Worm (Caenorhabditis elegans): Measurements from ENCODE around the gene F59A7.2.

F59A7.2 gene

ce11 chrV:2016428-2016827 is at the start of gene F59A7.2:
Gene F59A7.2 (minus strand): TSS chrV:2016528.
- TF ChIP-seq mml-1 (tag; optimal IDR thresholded peaks at IDR 0.05) (no peak), hmg-11 (tag; optimal IDR thresholded peaks at IDR 0.05) (no peak), nhr-77 (tag; optimal IDR thresholded peaks at IDR 0.05) (no peak), ztf-11 (tag; optimal IDR thresholded peaks at IDR 0.05) (no peak), eor-1 (tag; optimal IDR thresholded peaks at IDR 0.05) (no peak), elt-3 (tag; optimal IDR thresholded peaks at IDR 0.05) (no peak), ceh-16 (tag; optimal IDR thresholded peaks at IDR 0.05) (no peak), ama-1 (optimal IDR thresholded peaks at IDR 0.05) (no peak), fkh-10 (GFP tag; optimal IDR thresholded peaks at IDR 0.05) (no peak), nhr-237 (tag; optimal IDR thresholded peaks at IDR 0.05) (no peak), ceh-28 (tag; optimal IDR thresholded peaks at IDR 0.05) (no peak), egl-5 (tag; optimal IDR thresholded peaks at IDR 0.05) (no peak), nhr-23 (tag; optimal IDR thresholded peaks at IDR 0.05) (no peak), nfya-1 (tag; optimal IDR thresholded peaks at IDR 0.05; ENCODE audit: insufficient read depth) (no peak), tbx-2 (tag; optimal IDR thresholded peaks at IDR 0.05) (no peak), unc-39 (tag; optimal IDR thresholded peaks at IDR 0.05) (no peak), ceh-9 (tag; optimal IDR thresholded peaks at IDR 0.05) (no peak), elt-1 (tag; optimal IDR thresholded peaks at IDR 0.05) (no peak), ceh-82 (tag; optimal IDR thresholded peaks at IDR 0.05) (no peak), skn-1 (tag; optimal IDR thresholded peaks at IDR 0.05) (no peak)

- TF ChIP-seq snpc-4 (tag; optimal IDR thresholded peaks at IDR 0.05): no peak
- TF ChIP-seq pqm-1 (tag; optimal IDR thresholded peaks at IDR 0.05): no peak
- TF ChIP-seq R02D3.7 (tag; optimal IDR thresholded peaks at IDR 0.05): no peak
- TF ChIP-seq nhr-67 (tag; optimal IDR thresholded peaks at IDR 0.05): no peak
- no peak for TF ChIP-seq mdl-1 (tag; optimal IDR thresholded peaks at IDR 0.05)
- TF ChIP-seq ceh-16 (tag; optimal IDR thresholded peaks at IDR 0.05): no peak
- no peak for TF ChIP-seq nhr-43 (tag; optimal IDR thresholded peaks at IDR 0.05; ENCODE audit: poor library complexity, severe bottlenecking)
These were observed 41.0 kb upstream of the F59A7.2 start, which contains the start of gene comt-3 for ce11 chrV:2057324-2057723. Gene comt-3 (plus strand): TSS chrV:2057537.

- no peak for TF ChIP-seq fos-1 (tag; optimal IDR thresholded peaks at IDR 0.05)
- peak; percentile 58 for TF ChIP-seq pha-4 (tag; optimal IDR thresholded peaks at IDR 0.05)
- TF ChIP-seq hmg-11 (tag; optimal IDR thresholded peaks at IDR 0.05): no peak
- TF ChIP-seq nhr-12 (tag; optimal IDR thresholded peaks at IDR 0.05): no peak
- no peak for TF ChIP-seq nhr-43 (tag; optimal IDR thresholded peaks at IDR 0.05; ENCODE audit: poor library complexity, severe bottlenecking)
- no peak for TF ChIP-seq egl-5 (tag; optimal IDR thresholded peaks at IDR 0.05)
- TF ChIP-seq lsy-12 (tag; optimal IDR thresholded peaks at IDR 0.05): no peak
- TF ChIP-seq skn-1 (tag; optimal IDR thresholded peaks at IDR 0.05): no peak
- no peak for TF ChIP-seq lin-39 (tag; optimal IDR thresholded peaks at IDR 0.05)
- peak; percentile 8 for TF ChIP-seq lin-15B (tag; optimal IDR thresholded peaks at IDR 0.05)
- peak; percentile 63 for TF ChIP-seq elt-2 (tag; optimal IDR thresholded peaks at IDR 0.05)
- peak; percentile 28 for TF ChIP-seq pqm-1 (tag; optimal IDR thresholded peaks at IDR 0.05)
- TF ChIP-seq nhr-76 (tag; optimal IDR thresholded peaks at IDR 0.05): peak; percentile 25
- no peak for TF ChIP-seq nhr-77 (tag; optimal IDR thresholded peaks at IDR 0.05)
These were observed 39.6 kb upstream of the F59A7.2 start for ce11 chrV:2055765-2056504.

DNA sequence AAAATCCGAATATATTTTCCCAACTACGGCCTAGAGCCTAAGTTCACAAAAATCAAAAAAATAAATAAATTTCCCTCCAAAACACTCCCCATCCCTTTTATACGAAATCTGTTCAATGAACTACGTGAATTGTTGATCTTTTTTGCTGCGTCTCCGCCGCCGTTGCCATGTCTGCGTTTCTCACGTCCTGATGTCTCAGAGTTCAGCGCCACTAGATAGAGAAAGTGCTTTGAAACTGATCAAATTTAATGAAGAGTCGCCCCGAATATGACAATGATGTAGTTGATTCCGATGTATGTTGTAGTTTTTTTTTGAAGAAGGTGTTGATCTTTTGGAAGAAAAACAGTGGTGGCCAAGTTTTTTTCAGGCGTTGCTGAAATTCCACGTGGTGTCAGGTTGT is 37.9 kb upstream of the F59A7.2 start:
- TF ChIP-seq zag-1 (tag; optimal IDR thresholded peaks at IDR 0.05) (no peak), pha-4 (tag; optimal IDR thresholded peaks at IDR 0.05) (no peak), ZK546.5 (tag; optimal IDR thresholded peaks at IDR 0.05) (no peak), ceh-82 (tag; optimal IDR thresholded peaks at IDR 0.05) (no peak), elt-2 (tag; optimal IDR thresholded peaks at IDR 0.05) (no peak), nhr-12 (tag; optimal IDR thresholded peaks at IDR 0.05) (no peak), mdl-1 (tag; optimal IDR thresholded peaks at IDR 0.05) (no peak), egl-27 (tag; optimal IDR thresholded peaks at IDR 0.05) (no peak), unc-39 (tag; optimal IDR thresholded peaks at IDR 0.05) (no peak), sea-2 (GFP tag; optimal IDR thresholded peaks at IDR 0.05) (no peak), lsy-12 (tag; optimal IDR thresholded peaks at IDR 0.05) (no peak), nhr-67 (tag; optimal IDR thresholded peaks at IDR 0.05) (no peak), snpc-4 (tag; optimal IDR thresholded peaks at IDR 0.05) (no peak), mml-1 (tag; optimal IDR thresholded peaks at IDR 0.05) (no peak), nfya-1 (tag; optimal IDR thresholded peaks at IDR 0.05; ENCODE audit: insufficient read depth) (no peak), nhr-77 (tag; optimal IDR thresholded peaks at IDR 0.05) (no peak)

Measured in whole organism, L3 larva.